Fruit fly (Drosophila melanogaster) ovary, adult (tissue): Measurements from ENCODE around the gene CG31798.

Experiments used
- CG17801 ChIP-seq: fragments of 200-800 bp; optimal IDR thresholded peaks from 2 replicates; lab custom pipeline; 2019; ENCODE audit warnings: missing biosample characterization, mild to moderate bottlenecking, missing genetic modification characterization, moderate library complexity; ENCODE audit not compliant: partially characterized antibody

Gene CG31798

DNA sequence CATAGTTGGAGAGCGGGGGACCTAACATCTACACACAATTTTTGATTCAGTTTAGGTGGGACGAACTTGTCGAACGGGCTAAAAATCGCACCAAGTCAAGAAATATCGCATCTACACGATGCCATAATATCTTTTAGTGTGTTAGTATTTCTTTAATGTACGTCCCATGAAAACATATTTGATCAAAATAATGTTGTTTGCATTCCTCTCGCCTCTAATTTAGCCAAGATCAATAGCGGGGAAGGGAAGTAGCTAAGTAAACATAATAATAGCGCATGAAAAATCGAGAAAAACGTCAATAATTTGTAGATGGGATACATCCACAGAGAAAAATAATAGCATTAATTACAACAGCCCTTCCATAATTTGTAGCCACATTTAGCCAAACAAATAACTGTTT is 18.0 kb downstream of the CG31798 start:
- no peak for TF ChIP-seq CG17801 (GFP tag; lab: Kevin White, UChicago)

DNA sequence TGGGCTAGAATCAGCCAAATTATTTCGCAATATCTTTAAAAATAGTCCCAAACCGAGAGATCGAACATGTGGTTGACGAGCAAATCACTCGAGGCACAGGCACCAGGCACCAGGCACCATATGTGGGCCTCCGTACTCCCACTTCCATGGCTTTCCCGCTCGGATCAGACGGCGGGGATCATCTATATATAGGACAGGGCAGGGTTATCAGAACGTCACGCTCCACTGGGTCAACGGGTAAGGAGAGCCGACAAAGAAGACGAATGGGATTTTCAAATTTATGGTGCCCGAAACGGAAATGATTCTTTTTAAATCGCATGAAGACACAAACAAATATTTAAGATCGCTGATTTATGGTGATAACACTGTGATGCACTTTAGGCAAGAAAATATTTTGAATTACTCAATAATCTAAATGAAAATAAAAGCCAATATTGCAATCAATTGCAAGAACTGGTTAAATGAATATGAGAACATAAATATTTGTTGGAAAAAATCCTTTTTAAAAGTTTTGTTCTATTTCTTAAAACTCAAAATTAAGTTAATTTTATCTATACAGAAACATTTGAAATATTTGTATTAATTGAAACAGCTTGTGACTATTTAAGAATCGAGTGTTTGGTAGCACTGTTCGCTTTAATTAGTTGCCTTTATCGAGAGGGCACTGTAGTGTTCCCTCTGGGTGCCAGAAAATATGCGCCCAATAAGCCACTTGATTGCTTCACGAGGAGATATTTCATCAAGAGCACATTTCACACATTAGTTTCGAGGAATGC is 19.3 kb downstream of the CG31798 start:
- TF ChIP-seq CG17801 (GFP tag; lab: Kevin White, UChicago) = no peak

DNA sequence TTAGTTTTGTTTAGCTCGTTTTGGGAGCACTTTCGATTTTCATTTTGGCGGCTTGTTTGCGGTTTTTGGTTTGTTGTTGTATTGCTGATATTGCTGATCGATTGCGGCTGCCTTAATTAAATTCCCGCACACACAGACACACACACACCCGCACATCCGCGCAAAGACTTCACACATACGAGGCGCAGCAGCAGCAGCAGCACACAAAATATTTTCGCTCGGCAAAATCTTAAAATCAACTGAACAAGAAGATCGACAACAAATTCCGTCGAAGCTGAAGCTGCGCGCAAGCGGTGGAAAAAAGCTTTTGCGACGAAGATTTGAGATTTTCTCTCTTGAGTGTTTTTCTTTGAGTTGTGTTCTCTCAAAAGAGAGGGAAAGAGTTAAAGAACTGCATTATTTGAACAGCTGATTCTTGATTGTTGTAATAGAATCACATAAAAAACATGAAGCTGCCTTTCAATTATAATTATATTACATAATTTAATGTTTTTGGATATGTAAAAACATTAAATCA is 20.3 kb downstream of the CG31798 start:
- no peak for TF ChIP-seq CG17801 (GFP tag; lab: Kevin White, UChicago)

DNA sequence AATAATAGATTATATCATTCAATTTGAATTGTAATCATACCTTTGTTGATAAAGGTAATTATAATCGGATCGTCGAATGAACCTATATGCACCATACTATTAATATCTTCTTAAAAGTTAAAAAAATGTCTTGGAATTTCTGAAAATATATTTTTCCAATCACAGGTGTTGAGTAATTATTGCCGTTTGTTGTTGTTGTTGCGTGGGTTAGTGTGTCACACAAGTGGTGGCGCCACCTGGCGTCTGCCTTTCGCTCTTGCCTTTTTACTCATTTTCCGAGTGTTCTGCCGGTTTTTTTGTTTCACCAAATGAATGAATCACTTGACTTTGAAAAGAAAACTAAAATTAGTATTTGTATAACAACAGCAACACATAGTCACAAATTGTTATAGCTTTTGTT is 21.2 kb downstream of the CG31798 start:
- no peak for TF ChIP-seq CG17801 (GFP tag; lab: Kevin White, UChicago)

DNA sequence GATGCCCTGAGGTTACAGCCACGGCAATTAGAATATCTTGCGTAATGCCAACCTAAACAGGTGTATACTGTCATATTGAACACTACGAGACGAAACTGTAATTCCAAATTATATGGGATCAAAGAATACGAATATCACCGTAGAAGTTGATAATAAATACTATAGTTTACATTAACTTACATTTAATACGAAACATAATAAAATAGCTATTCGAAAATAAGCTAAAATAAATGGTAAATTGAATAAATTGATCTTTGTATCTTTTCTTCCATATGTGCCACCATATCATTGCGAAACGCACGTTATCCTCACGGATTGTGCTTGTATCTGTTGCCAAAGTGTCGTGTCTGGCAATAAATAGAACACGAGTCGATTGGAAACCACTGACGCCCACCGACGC is 21.9 kb downstream of the CG31798 start:
- no peak for TF ChIP-seq CG17801 (GFP tag; lab: Kevin White, UChicago)

DNA sequence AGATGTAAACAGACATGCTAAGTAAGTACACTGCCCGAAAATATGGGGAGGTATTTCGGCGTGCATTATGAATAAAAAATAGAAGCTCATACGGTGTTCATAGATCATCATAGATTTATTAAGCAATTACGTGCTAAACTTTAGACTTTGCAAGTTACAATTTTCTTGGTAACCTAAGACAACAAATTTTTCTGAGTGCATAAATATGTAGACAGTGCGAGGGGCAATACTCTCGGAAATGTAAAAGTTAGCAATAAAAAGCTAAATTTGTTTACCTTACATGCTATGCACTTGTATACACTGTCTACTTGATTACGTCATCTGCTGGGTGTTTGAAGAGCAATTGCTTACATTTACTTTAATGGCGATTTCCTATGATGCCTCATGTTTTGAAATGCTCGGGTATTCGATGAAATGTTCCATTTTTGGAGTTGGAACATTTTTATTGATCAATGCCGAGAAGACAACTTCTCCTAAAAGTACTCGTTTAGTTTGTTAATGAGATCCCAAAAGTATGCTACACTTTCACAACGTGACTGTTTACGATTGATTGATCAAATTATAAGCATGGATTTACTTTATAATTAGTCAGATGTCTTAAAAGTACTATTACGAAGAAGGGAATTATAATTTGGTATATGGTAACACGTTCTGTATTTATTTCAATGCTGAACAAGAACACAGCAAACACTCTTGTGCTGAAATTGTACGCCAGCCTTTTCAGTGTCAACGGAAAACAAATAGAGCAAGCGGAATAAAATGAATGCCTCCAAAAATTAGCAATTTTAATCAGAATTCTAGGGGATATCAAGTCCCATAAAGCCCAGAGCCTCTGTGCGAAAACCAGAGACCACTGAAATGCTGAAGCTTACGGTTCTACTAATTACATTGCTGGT is 22.9 kb downstream of the CG31798 start, which contains the start of gene Lectin-galC1:
Gene Lectin-galC1 (plus strand): TSS at position 846 of the 896 bp plus-strand sequence.
- peak; percentile 41 for TF ChIP-seq CG17801 (GFP tag; lab: Kevin White, UChicago)

DNA sequence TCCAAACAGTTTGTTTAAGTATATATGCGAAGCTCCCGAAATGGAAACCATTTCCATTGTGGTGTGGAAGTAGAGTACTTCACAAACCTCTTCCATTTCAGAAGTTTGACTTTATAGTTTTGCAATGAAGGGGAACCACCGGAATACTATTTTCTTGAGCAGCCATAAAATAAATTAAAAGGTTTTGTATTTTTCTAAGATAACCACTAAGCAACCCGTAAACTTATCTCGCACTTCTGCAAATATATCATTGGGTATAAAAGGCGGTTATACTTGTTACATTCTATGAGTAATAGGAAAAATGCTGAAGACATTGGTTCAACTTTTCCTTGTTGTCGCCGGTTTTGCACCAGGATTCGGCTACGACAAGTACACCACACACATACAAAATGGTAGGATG is 24.1 kb downstream of the CG31798 start, which contains the start of gene lectin-37Da:
Gene lectin-37Da (plus strand): TSS at position 301 of the 400 bp plus-strand sequence.
- no peak for TF ChIP-seq CG17801 (GFP tag; lab: Kevin White, UChicago)

DNA sequence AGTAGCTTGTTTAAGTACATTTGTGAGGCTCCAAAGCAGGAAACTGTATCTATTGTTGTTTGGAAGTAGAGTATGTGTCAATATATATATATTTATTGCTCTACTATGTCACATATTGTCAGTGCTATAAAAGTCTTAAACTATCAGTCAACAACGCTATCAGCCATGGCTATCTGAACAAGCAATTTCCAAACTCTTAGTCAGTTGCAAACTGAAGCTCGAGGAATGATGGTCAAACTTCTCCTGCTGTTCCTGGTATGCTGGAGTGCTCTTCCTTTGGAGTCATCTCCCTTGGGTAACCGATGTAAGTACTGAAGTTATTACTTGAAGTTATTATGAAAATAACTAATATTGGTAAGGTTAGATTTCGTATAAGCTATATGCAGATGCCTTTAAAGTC is 24.9 kb downstream of the CG31798 start, which contains the start of gene lectin-37Db:
Gene lectin-37Db (plus strand): TSS at position 204 of the 400 bp plus-strand sequence.
- no peak for TF ChIP-seq CG17801 (GFP tag; lab: Kevin White, UChicago)

DNA sequence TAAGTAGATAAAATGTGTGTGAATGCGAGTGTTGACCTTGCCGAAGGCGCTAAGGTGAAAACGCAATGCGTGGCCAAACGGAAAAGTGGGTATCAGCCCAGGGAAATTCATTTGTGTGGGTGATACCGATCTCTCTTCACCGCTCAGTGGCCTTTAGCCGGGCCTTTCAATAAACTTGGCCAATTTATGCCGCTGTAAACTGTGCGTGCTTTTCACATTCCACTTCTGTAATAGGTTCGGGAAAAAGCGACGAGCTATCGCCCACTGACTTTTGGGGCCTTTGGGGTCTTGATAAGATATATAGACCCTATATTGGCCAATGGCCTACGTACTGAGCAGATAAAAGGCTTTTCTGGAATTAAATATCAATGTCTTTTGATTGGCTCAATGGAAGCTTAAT is 27.6 kb downstream of the CG31798 start:
- TF ChIP-seq CG17801 (GFP tag; lab: Kevin White, UChicago) = no peak

DNA sequence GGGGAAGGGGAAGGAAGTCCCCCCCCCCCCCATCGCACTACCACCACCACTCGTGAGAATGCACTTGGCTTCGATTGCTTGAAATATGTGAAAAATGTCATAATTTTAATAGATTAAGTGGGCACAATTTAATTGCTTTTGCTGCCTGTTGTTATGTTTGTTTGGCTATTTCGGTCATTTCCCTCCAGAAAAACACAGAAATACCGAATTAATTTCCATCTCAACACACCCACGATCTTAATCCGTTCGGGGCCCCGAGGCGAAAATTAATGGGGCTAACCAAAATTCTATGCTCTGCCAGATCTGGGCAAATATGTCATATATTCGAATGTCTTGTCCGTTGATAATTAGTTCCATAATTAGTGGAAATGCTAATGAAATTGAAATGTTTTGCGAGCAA is 28.7 kb downstream of the CG31798 start:
- no peak for TF ChIP-seq CG17801 (GFP tag; lab: Kevin White, UChicago)

DNA sequence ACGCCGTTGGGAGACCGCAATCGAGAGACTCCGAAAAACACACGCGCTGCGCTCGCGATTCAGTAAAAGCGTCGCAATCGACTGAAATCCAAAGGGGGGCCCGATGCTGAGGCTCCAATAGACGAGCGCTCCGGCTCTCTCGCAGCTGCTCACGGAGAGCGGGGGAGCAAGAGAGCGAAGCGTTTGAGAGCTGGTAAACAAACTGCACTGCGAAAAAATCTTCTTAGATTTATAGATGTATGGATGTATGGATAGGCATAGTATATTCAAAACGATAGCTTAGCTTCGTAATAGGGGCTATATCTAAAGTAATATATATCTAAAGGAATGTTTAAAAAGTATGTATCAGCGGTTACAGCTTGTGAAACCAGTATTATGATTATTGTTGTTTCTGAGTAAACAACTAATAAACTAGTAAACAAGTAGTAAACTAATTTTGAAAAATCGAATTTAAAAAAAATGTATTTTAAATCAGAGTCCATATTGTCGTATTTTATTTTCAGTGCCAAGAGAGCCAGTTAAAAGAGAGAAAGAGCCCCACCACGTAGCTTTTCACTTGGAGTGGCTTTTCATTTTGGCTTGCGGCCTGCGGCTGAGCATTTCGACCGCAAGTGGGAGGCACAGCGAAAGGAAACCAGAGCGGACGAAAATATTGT is 29.6 kb downstream of the CG31798 start, which contains the start of the genes Alp12 and CG13085:
Gene Alp12 (plus strand): TSS at position 584 of the 656 bp plus-strand sequence.
Gene CG13085 (plus strand): TSS at position 584 of the 656 bp plus-strand sequence.
- peak; percentile 91 for TF ChIP-seq CG17801 (GFP tag; lab: Kevin White, UChicago)

DNA sequence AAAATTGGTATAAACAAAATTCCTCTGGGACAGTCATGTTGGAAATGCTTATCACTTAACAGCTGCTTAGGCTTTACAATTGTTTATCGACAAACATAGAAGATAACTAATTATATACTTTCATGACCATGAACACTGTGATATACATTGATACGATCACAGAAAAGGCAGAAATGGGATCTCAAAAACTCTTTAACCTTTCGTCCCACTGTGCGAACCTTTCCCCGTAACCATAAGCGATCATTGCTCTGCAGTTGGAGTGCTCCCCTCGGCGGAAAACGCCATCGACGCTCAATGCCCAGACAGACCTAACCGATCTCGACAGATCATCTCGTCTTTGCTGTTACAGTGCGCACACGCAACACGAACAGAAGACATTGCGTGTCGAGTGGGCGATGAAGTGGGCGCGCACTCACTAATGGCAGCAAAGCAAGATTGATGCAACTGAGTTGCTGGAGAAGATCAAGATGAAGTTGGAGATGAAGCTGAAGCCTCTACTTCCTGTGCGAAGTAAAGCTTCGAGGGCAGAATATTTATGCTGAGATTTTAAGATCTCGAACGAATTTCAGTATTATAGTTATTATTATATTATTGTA is 30.4 kb downstream of the CG31798 start:
- no peak for TF ChIP-seq CG17801 (GFP tag; lab: Kevin White, UChicago)

DNA sequence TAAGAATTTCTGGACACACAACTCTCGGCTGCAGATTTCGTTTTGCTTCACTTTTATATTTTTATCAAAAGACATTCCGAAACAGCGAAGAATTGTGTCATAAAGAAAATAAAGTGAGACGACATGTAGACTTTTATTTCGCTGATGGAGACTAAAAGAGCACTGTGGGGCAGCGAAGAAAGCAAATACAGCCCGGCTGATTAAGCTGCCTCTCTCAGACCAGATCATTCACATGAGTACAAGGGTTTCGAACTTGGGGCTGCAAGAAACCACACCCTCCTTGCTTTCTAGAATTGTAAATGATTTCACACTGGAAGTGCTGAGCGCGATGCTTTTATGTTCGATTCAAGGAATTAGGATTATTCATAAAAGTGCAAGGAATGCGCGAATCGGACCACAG is 31.1 kb downstream of the CG31798 start:
- TF ChIP-seq CG17801 (GFP tag; lab: Kevin White, UChicago) = peak; percentile 14

DNA sequence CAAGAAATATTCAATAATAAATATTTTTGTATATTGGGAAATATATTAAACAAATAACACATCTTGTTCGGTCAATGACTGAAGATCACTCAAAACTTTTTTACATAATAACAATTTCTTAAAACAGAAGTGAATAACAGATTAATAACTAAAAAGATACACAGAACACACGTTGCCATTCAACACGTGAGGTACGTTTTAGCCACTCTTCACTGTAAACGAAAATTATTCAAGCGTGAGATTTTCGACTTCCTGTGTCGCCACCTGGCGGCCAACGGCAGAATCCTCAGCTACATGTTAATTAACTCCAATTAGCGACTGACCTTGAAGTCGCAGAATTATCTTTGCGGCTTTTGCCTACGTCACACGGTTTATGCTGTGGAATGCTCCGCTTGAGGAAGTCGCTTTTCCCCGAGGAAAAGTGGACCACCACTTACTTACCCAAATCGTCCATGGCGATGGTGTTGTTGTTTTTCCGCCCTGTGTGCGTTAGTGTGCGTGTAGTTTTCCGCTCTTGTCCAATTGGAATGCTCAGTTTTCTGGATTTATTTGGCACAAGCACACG is 31.9 kb downstream of the CG31798 start:
- peak; percentile 22 for TF ChIP-seq CG17801 (GFP tag; lab: Kevin White, UChicago)
